Worm (Caenorhabditis elegans): ENCODE measurements around the gene sri-31.

The sri-31 gene

ce11 chrII:3065086-3065485 lies 14.3 kb downstream of the sri-31 start:
- TF ChIP-seq mdl-1 (tag; optimal IDR thresholded peaks at IDR 0.05), result no peak
- no peak for TF ChIP-seq grh-1 (GFP tag; IDR thresholded peaks at IDR 0.05)
- TF ChIP-seq ceh-8 (GFP tag; optimal IDR thresholded peaks at IDR 0.05), result no peak
- TF ChIP-seq efl-3 (GFP tag; optimal IDR thresholded peaks at IDR 0.05), result no peak
- no peak for TF ChIP-seq ceh-90 (tag; optimal IDR thresholded peaks at IDR 0.05)
- TF ChIP-seq tbx-2 (tag; optimal IDR thresholded peaks at IDR 0.05), result no peak
- TF ChIP-seq unc-86 (tag; optimal IDR thresholded peaks at IDR 0.05), result no peak
- no peak for TF ChIP-seq nhr-237 (tag; optimal IDR thresholded peaks at IDR 0.05)
- peak; percentile 35 for TF ChIP-seq nhr-85 (tag)
- TF ChIP-seq fos-1 (tag; optimal IDR thresholded peaks at IDR 0.05), result no peak
- no peak for TF ChIP-seq irx-1 (tag; optimal IDR thresholded peaks at IDR 0.05)
- no peak for TF ChIP-seq efl-1 (optimal IDR thresholded peaks at IDR 0.05)
- peak in 1 of 2 experiments; percentile 90 for TF ChIP-seq efl-1 (GFP tag; optimal IDR thresholded peaks at IDR 0.05 in 1 of 2)
- TF ChIP-seq mef-2 (tag; optimal IDR thresholded peaks at IDR 0.05), result no peak
- no peak for TF ChIP-seq nhr-19 (GFP tag; conservative IDR thresholded peaks at IDR 0.05)

ce11 chrII:3066401-3066800 lies 15.6 kb downstream of the sri-31 start:
- TF ChIP-seq nhr-47 (tag; optimal IDR thresholded peaks at IDR 0.05) (no peak), ceh-8 (GFP tag; optimal IDR thresholded peaks at IDR 0.05) (no peak), nhr-19 (GFP tag; conservative IDR thresholded peaks at IDR 0.05) (no peak), mep-1 (tag; optimal IDR thresholded peaks at IDR 0.05) (no peak), nhr-20 (tag; optimal IDR thresholded peaks at IDR 0.05) (no peak), lin-13 (GFP tag; optimal IDR thresholded peaks at IDR 0.05) (no peak), elt-3 (tag; optimal IDR thresholded peaks at IDR 0.05) (no peak), snpc-4 (tag; optimal IDR thresholded peaks at IDR 0.05) (no peak), fkh-4 (tag; optimal IDR thresholded peaks at IDR 0.05; ENCODE audit: borderline replicate concordance) (no peak), unc-30 (tag; optimal IDR thresholded peaks at IDR 0.05) (no peak)

ce11 chrII:3067447-3067846 lies 16.6 kb downstream of the sri-31 start:
- no peak for TF ChIP-seq zag-1 (tag; optimal IDR thresholded peaks at IDR 0.05)
- TF ChIP-seq mef-2 (tag; optimal IDR thresholded peaks at IDR 0.05), result no peak
- no peak for TF ChIP-seq elt-3 (tag; optimal IDR thresholded peaks at IDR 0.05)
- no peak for TF ChIP-seq blmp-1 (tag; optimal IDR thresholded peaks at IDR 0.05)
- TF ChIP-seq C16A3.4 (tag; optimal IDR thresholded peaks at IDR 0.05), result no peak

- no peak for TF ChIP-seq ceh-63 (GFP tag; optimal IDR thresholded peaks at IDR 0.05)
- TF ChIP-seq nhr-20 (tag; optimal IDR thresholded peaks at IDR 0.05), result no peak
- no peak for TF ChIP-seq pqm-1 (tag; optimal IDR thresholded peaks at IDR 0.05)
- TF ChIP-seq aha-1 (tag; optimal IDR thresholded peaks at IDR 0.05), result no peak
- no peak for TF ChIP-seq ceh-90 (tag; optimal IDR thresholded peaks at IDR 0.05)
- no peak for TF ChIP-seq dpl-1 (GFP tag; optimal IDR thresholded peaks at IDR 0.05)
- TF ChIP-seq fkh-4 (tag; optimal IDR thresholded peaks at IDR 0.05; ENCODE audit: borderline replicate concordance), result no peak
- TF ChIP-seq nhr-47 (tag; optimal IDR thresholded peaks at IDR 0.05), result no peak
- no peak for TF ChIP-seq sptf-1 (tag; optimal IDR thresholded peaks at IDR 0.05)
- TF ChIP-seq nhr-28 (tag; optimal IDR thresholded peaks at IDR 0.05), result no peak
- no peak for TF ChIP-seq mep-1 (tag; optimal IDR thresholded peaks at IDR 0.05)
- no peak for TF ChIP-seq nhr-12 (tag; optimal IDR thresholded peaks at IDR 0.05)
- TF ChIP-seq xbp-1 (tag; optimal IDR thresholded peaks at IDR 0.05), result no peak
- TF ChIP-seq ztf-4 (tag; optimal IDR thresholded peaks at IDR 0.05), result no peak
- TF ChIP-seq zip-4 (GFP tag; optimal IDR thresholded peaks at IDR 0.05), result no peak
- no peak for TF ChIP-seq nhr-77 (tag; optimal IDR thresholded peaks at IDR 0.05)
- no peak for TF ChIP-seq ceh-8 (GFP tag; optimal IDR thresholded peaks at IDR 0.05)
- no peak for TF ChIP-seq nhr-237 (tag; optimal IDR thresholded peaks at IDR 0.05)
- no peak for TF ChIP-seq elt-2 (tag; optimal IDR thresholded peaks at IDR 0.05)
These were observed 17.1 kb downstream of the sri-31 start for ce11 chrII:3067896-3068295.
